Fruit fly (Drosophila melanogaster): ENCODE results near the gene Prps.

The Prps gene

dm6 chr3L:9713828-9714536 lies 17.5 kb upstream of the Prps start, which contains the start of gene vsg:
vsg (plus strand) TSS chr3L:9714324.
- TF ChIP-seq CTCF (optimal IDR thresholded peaks at IDR 0.05) (no peak), CG8478 (optimal IDR thresholded peaks at IDR 0.05) (no peak)

- no peak for TF ChIP-seq CTCF (optimal IDR thresholded peaks at IDR 0.05)
- no peak for TF ChIP-seq CG8478 (optimal IDR thresholded peaks at IDR 0.05)
These were observed 16.9 kb upstream of the Prps start, which contains the start of gene SH3PX1 for dm6 chr3L:9713383-9713827. SH3PX1 (minus strand) TSS chr3L:9713827.

- TF ChIP-seq CG8478 (optimal IDR thresholded peaks at IDR 0.05) (no peak), CTCF (optimal IDR thresholded peaks at IDR 0.05) (no peak)
These were observed 15.7 kb upstream of the Prps start for dm6 chr3L:9712066-9712789.

dm6 chr3L:9711203-9711602 lies 14.7 kb upstream of the Prps start:
- TF ChIP-seq CTCF (optimal IDR thresholded peaks at IDR 0.05) (no peak), CG8478 (optimal IDR thresholded peaks at IDR 0.05) (no peak)

dm6 chr3L:9708797-9709196 lies 12.3 kb upstream of the Prps start:
- TF ChIP-seq CTCF (optimal IDR thresholded peaks at IDR 0.05), result no peak
- no peak for TF ChIP-seq CG8478 (optimal IDR thresholded peaks at IDR 0.05)

- TF ChIP-seq CTCF (optimal IDR thresholded peaks at IDR 0.05) (no peak), CG8478 (optimal IDR thresholded peaks at IDR 0.05) (no peak)
These were observed 9.1 kb upstream of the Prps start for dm6 chr3L:9705591-9705990.

- TF ChIP-seq CTCF (optimal IDR thresholded peaks at IDR 0.05) (no peak), CG8478 (optimal IDR thresholded peaks at IDR 0.05) (no peak)
These were observed 7.8 kb upstream of the Prps start, which contains the start of gene CG16711 for dm6 chr3L:9704162-9704748. CG16711 (plus strand) TSS chr3L:9704331.

- no peak for TF ChIP-seq CG8478 (optimal IDR thresholded peaks at IDR 0.05)
- TF ChIP-seq CTCF (optimal IDR thresholded peaks at IDR 0.05), result no peak
These were observed 7.0 kb upstream of the Prps start, which contains the start of gene CG6761 for dm6 chr3L:9703495-9703894. CG6761 (minus strand) TSS chr3L:9703595.

dm6 chr3L:9698193-9698642 lies 1.7 kb upstream of the Prps start, which contains the start of gene Ubc4:
Ubc4 (plus strand) TSS chr3L:9698336.
- no peak for TF ChIP-seq CTCF (optimal IDR thresholded peaks at IDR 0.05)
- TF ChIP-seq CG8478 (optimal IDR thresholded peaks at IDR 0.05), result no peak

- TF ChIP-seq CG8478 (optimal IDR thresholded peaks at IDR 0.05), result no peak
- no peak for TF ChIP-seq CTCF (optimal IDR thresholded peaks at IDR 0.05)
These were observed 1.0 kb upstream of the Prps start for dm6 chr3L:9697527-9697883.

dm6 chr3L:9695647-9696046 lies 853 bp downstream of the Prps start:
- TF ChIP-seq CG8478 (optimal IDR thresholded peaks at IDR 0.05), result no peak
- no peak for TF ChIP-seq CTCF (optimal IDR thresholded peaks at IDR 0.05)

dm6 chr3L:9695242-9695641 lies 1.3 kb downstream of the Prps start:
- TF ChIP-seq CG8478 (optimal IDR thresholded peaks at IDR 0.05) (no peak), CTCF (optimal IDR thresholded peaks at IDR 0.05) (no peak)

dm6 chr3L:9694867-9695236 lies 1.6 kb downstream of the Prps start:
- TF ChIP-seq CG8478 (optimal IDR thresholded peaks at IDR 0.05) (no peak), CTCF (optimal IDR thresholded peaks at IDR 0.05) (no peak)

- TF ChIP-seq CG8478 (optimal IDR thresholded peaks at IDR 0.05) (no peak), CTCF (optimal IDR thresholded peaks at IDR 0.05) (no peak)
These were observed 2.2 kb downstream of the Prps start for dm6 chr3L:9694169-9694866.

dm6 chr3L:9693552-9694133 lies 2.9 kb downstream of the Prps start:
- TF ChIP-seq CTCF (optimal IDR thresholded peaks at IDR 0.05) (no peak), CG8478 (optimal IDR thresholded peaks at IDR 0.05) (no peak)
